Fruit fly (Drosophila melanogaster) whole organism, embryonic: ENCODE measurements around the gene CG13012.

Experiments
- br ChIP-seq: fragments of >200 bp; optimal IDR thresholded peaks from 2 replicates; lab custom pipeline; 2017
- sens-2 ChIP-seq: fragments of 200-800 bp; sonication (Bioruptor generic); IDR thresholded peaks from 2 replicates; pipeline ENCODE4 v1.3.6; 2022; ENCODE audit warnings: missing biosample characterization, missing genetic modification characterization

DNA sequence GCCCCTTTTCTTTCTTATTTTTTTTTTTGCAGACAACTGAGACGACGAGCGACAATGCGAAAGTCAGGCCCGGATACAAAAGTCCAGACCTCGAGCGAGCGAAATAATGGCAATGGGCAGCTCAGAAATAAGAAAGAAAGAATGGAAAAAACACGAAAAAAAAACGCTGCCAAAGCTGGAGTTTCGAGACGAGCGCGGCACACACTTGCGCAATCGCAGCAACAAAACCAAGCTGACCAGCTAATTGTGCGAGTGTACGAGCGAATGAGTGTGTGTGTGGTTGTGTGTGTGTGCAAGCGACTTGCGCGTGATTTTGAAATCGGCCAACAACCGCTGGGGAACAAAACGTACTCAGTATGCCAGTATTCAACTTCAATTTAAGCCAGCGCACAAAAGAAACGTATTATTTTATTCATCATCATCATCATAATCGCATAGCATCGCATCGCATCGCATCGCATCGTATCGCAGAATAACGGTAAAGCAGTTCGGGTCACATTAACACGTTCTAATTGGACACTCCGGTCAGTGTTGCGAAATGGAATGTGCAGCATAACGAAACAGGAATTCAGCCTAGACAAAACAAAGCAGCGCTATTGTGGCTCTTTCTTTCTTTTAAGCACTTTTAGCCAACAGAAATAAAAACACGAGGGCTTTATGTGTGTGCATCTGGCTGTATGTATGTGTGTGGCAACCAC lies 28.7 kb downstream of the CG13012 start:
- TF ChIP-seq br (no peak), sens-2 (GFP tag; lab: Robert Waterston, UW) (no peak)
